Fruit fly (Drosophila melanogaster) whole organism, prepupa: Measurements from ENCODE around the gene CG14778.

Source experiments
- Blimp-1 ChIP-seq: fragments of 200-800 bp; sonication (Bioruptor generic); optimal IDR thresholded peaks from 3 replicates; lab custom pipeline; 2017; ENCODE audit warnings: missing biosample characterization, missing genetic modification characterization, mild to moderate bottlenecking, moderate library complexity, missing genetic modification reagents
- CG10669 ChIP-seq: fragments of 200-800 bp; sonication (Bioruptor generic); optimal IDR thresholded peaks from 3 replicates; lab custom pipeline; 2018; ENCODE audit warnings: missing biosample characterization, mild to moderate bottlenecking, missing genetic modification characterization, moderate library complexity
- CG11294 ChIP-seq: fragments of 200-800 bp; sonication (Bioruptor generic); IDR thresholded peaks from 2 replicates; pipeline ENCODE4 v1.3.6; 2022; ENCODE audit warnings: missing biosample characterization, missing genetic modification characterization
- CG11902 ChIP-seq: fragments of 200-800 bp; sonication (Bioruptor generic); optimal IDR thresholded peaks from 3 replicates; lab custom pipeline; 2016; ENCODE audit warnings: missing biosample characterization, missing genetic modification characterization
- CG15336 ChIP-seq: fragments of 200-800 bp; sonication (Bioruptor generic); IDR thresholded peaks from 2 replicates; pipeline ENCODE4 v1.3.6; 2022; ENCODE audit warnings: missing biosample characterization, missing genetic modification characterization
- CG16779 ChIP-seq: fragments of 200-800 bp; sonication (Bioruptor generic); optimal IDR thresholded peaks from 3 replicates; lab custom pipeline; 2017; ENCODE audit warnings: missing biosample characterization, mild to moderate bottlenecking, missing genetic modification characterization
- CG31627 ChIP-seq: fragments of 200-800 bp; sonication (Bioruptor generic); optimal IDR thresholded peaks from 3 replicates; lab custom pipeline; 2016; ENCODE audit warnings: missing biosample characterization, missing genetic modification characterization
- CG34406 ChIP-seq: fragments of 200-800 bp; sonication (Bioruptor generic); optimal IDR thresholded peaks from 3 replicates; lab custom pipeline; 2016; ENCODE audit warnings: missing biosample characterization, missing genetic modification characterization
- CG4318 ChIP-seq: fragments of 200-800 bp; sonication (Bioruptor generic); optimal IDR thresholded peaks from 3 replicates; lab custom pipeline; 2017; ENCODE audit warnings: missing biosample characterization, mild to moderate bottlenecking, missing genetic modification characterization
- CG6276 ChIP-seq: fragments of 200-800 bp; sonication (Bioruptor generic); optimal IDR thresholded peaks from 2 replicates; lab custom pipeline; 2017; ENCODE audit warnings: missing biosample characterization, mild to moderate bottlenecking, missing genetic modification characterization
- CG6854 ChIP-seq: fragments of 200-800 bp; sonication (Bioruptor generic); optimal IDR thresholded peaks from 2 replicates; lab custom pipeline; 2017; ENCODE audit warnings: missing biosample characterization, mild to moderate bottlenecking, missing genetic modification characterization
- CG8119 ChIP-seq: fragments of 200-800 bp; sonication (Bioruptor generic); IDR thresholded peaks from 3 replicates; pipeline ENCODE4 v1.3.6; 2022; ENCODE audit warnings: missing biosample characterization, missing genetic modification characterization
- Eip78C ChIP-seq: fragments of 200-800 bp; sonication (Bioruptor generic); peaks from one replicate; lab custom pipeline; 2016; ENCODE audit warnings: missing biosample characterization, missing genetic modification characterization
- Eip93F ChIP-seq: fragments of 200-800 bp; sonication (Bioruptor generic); optimal IDR thresholded peaks from 2 replicates; lab custom pipeline; 2016; ENCODE audit warnings: missing biosample characterization, mild to moderate bottlenecking, missing genetic modification characterization
- Ets21C ChIP-seq: fragments of 200-800 bp; sonication (Bioruptor generic); optimal IDR thresholded peaks from 3 replicates; lab custom pipeline; 2016; ENCODE audit warnings: missing biosample characterization, missing genetic modification characterization
- Hr38 ChIP-seq: sonication (Bioruptor generic); optimal IDR thresholded peaks from 2 replicates; lab custom pipeline; 2016; ENCODE audit warnings: missing biosample characterization, missing genetic modification characterization
- Hr39 ChIP-seq: fragments of 200-800 bp; sonication (Bioruptor generic); optimal IDR thresholded peaks from 2 replicates; lab custom pipeline; 2016; ENCODE audit warnings: missing biosample characterization, missing genetic modification characterization
- Hr4 ChIP-seq: fragments of 200-800 bp; sonication (Bioruptor generic); optimal IDR thresholded peaks from 3 replicates; lab custom pipeline; 2016; ENCODE audit warnings: missing biosample characterization, missing genetic modification characterization
- Lpt ChIP-seq: fragments of 200-800 bp; sonication (Bioruptor generic); optimal IDR thresholded peaks from 3 replicates; lab custom pipeline; 2016; ENCODE audit warnings: missing biosample characterization, missing genetic modification characterization
- Met ChIP-seq: fragments of 200-800 bp; sonication (Bioruptor generic); optimal IDR thresholded peaks from 3 replicates; lab custom pipeline; 2016; ENCODE audit warnings: missing biosample characterization, missing genetic modification characterization
- OdsH ChIP-seq: fragments of 200-800 bp; sonication (Bioruptor generic); optimal IDR thresholded peaks from 3 replicates; lab custom pipeline; 2016; ENCODE audit warnings: missing biosample characterization, missing genetic modification characterization
- Smox ChIP-seq: fragments of 200-800 bp; sonication (Bioruptor generic); optimal IDR thresholded peaks from 3 replicates; lab custom pipeline; 2016; ENCODE audit warnings: missing biosample characterization, missing genetic modification characterization
- Sox14 ChIP-seq: fragments of 200-800 bp; sonication (Bioruptor generic); optimal IDR thresholded peaks from 3 replicates; lab custom pipeline; 2016; ENCODE audit warnings: missing biosample characterization, missing genetic modification characterization
- Sox15 ChIP-seq: fragments of 200-800 bp; sonication (Bioruptor generic); optimal IDR thresholded peaks from 3 replicates; lab custom pipeline; 2016; ENCODE audit warnings: missing biosample characterization, missing genetic modification characterization
- achi ChIP-seq: fragments of 200-800 bp; sonication (Bioruptor generic); optimal IDR thresholded peaks from 3 replicates; lab custom pipeline; 2016; ENCODE audit warnings: missing biosample characterization, missing genetic modification characterization
- acj6 ChIP-seq: fragments of 200-800 bp; sonication (Bioruptor generic); optimal IDR thresholded peaks from 3 replicates; lab custom pipeline; 2016; ENCODE audit warnings: missing biosample characterization, missing genetic modification characterization
- cyc ChIP-seq: fragments of 200-800 bp; sonication (Bioruptor generic); optimal IDR thresholded peaks from 3 replicates; lab custom pipeline; 2016; ENCODE audit warnings: missing biosample characterization, missing genetic modification characterization
- dac ChIP-seq: fragments of 200-800 bp; sonication (Bioruptor generic); optimal IDR thresholded peaks from 2 replicates; lab custom pipeline; 2017; ENCODE audit warnings: missing biosample characterization, mild to moderate bottlenecking, missing genetic modification characterization
- dsx ChIP-seq: fragments of 200-800 bp; optimal IDR thresholded peaks from 3 replicates; lab custom pipeline; 2019; ENCODE audit warnings: missing biosample characterization, mild to moderate bottlenecking, missing genetic modification characterization, moderate library complexity; ENCODE audit not compliant: poor library complexity, severe bottlenecking
- esn ChIP-seq: fragments of 200-800 bp; sonication (Bioruptor generic); optimal IDR thresholded peaks from 2 replicates; lab custom pipeline; 2016; ENCODE audit warnings: missing biosample characterization, mild to moderate bottlenecking, missing genetic modification characterization, moderate library complexity
- fkh ChIP-seq: fragments of 200-800 bp; sonication (Bioruptor generic); optimal IDR thresholded peaks from 3 replicates; lab custom pipeline; 2017; ENCODE audit warnings: missing biosample characterization, mild to moderate bottlenecking, missing genetic modification characterization, moderate library complexity
- lz ChIP-seq: fragments of 200-800 bp; sonication (Bioruptor generic); optimal IDR thresholded peaks from 3 replicates; lab custom pipeline; 2016; ENCODE audit warnings: missing biosample characterization, missing genetic modification characterization
- pdm3 ChIP-seq: fragments of 200-800 bp; sonication (Bioruptor generic); optimal IDR thresholded peaks from 3 replicates; lab custom pipeline; 2016; ENCODE audit warnings: missing biosample characterization, missing genetic modification characterization
- spab ChIP-seq: fragments of 200-800 bp; sonication (Bioruptor generic); optimal IDR thresholded peaks from 2 replicates; lab custom pipeline; 2017; ENCODE audit warnings: missing biosample characterization, mild to moderate bottlenecking, missing genetic modification characterization, missing genetic modification reagents
- ss ChIP-seq, 2 experiments: fragments of 200-800 bp; sonication (Bioruptor generic); optimal IDR thresholded peaks; 2 replicates in 1 of 2; 3 replicates in 1 of 2; lab custom pipeline; 2017 to 2018; ENCODE audit warnings: mild to moderate bottlenecking in 2 of 2, missing biosample characterization in 2 of 2, missing genetic modification characterization in 2 of 2, moderate library complexity in 1 of 2
- svp ChIP-seq: fragments of 200-800 bp; sonication (Bioruptor generic); peaks from one replicate; lab custom pipeline; 2016; ENCODE audit warnings: missing biosample characterization, missing genetic modification characterization
- topi ChIP-seq: fragments of 200-800 bp; sonication (Bioruptor generic); optimal IDR thresholded peaks from 3 replicates; lab custom pipeline; 2016; ENCODE audit warnings: missing biosample characterization, missing genetic modification characterization

Gene CG14778

dm6 chrX:1465707-1466504 lies 1.4 kb upstream of the CG14778 start, which contains the start of the genes O-fut2 and CG14777 (continued):
- TF ChIP-seq Eip78C (GFP tag; lab: Kevin White, UChicago) (peak; percentile 92), lz (GFP tag; lab: Kevin White, UChicago) (peak; percentile 51), Smox (peak; percentile 58), achi (GFP tag; lab: Kevin White, UChicago) (peak; percentile 60), CG11294 (GFP tag; lab: Robert Waterston, UW) (peak; percentile 12; the same call in 1 of the 2 replicates), Hr39 (peak; percentile 72), svp (peak; percentile 84), topi (GFP tag; lab: Kevin White, UChicago) (peak; percentile 53), CG8119 (GFP tag; lab: Robert Waterston, UW) (peak; percentile 69), CG16779 (tag; lab: Kevin White, UChicago) (no peak), pdm3 (GFP tag; lab: Kevin White, UChicago) (peak; percentile 81)

dm6 chrX:1466505-1467381 lies 550 bp upstream of the CG14778 start:
- TF ChIP-seq dsx (GFP tag; lab: Kevin White, UChicago) (no peak), dac (no peak), OdsH (GFP tag; lab: Kevin White, UChicago) (no peak), Sox14 (GFP tag; lab: Kevin White, UChicago) (no peak), CG34406 (no peak), esn (GFP tag; lab: Kevin White, UChicago) (no peak), Hr4 (GFP tag; lab: Kevin White, UChicago) (no peak), Blimp-1 (no peak), Sox15 (GFP tag; lab: Kevin White, UChicago) (no peak), Ets21C (GFP tag; lab: Kevin White, UChicago) (no peak), CG6276 (GFP tag; lab: Kevin White, UChicago) (no peak), cyc (GFP tag; lab: Kevin White, UChicago) (no peak), Lpt (GFP tag; lab: Kevin White, UChicago) (no peak), svp (no peak), spab (GFP tag; lab: Kevin White, UChicago) (no peak), CG10669 (GFP tag; lab: Kevin White, UChicago) (no peak), CG16779 (tag; lab: Kevin White, UChicago) (peak; percentile 34), fkh (GFP tag; lab: Kevin White, UChicago) (no peak), CG15336 (GFP tag; lab: Robert Waterston, UW) (no peak), acj6 (GFP tag; lab: Kevin White, UChicago) (no peak), CG11902 (GFP tag; lab: Kevin White, UChicago) (no peak), CG6854 (GFP tag; lab: Kevin White, UChicago) (no peak), topi (GFP tag; lab: Kevin White, UChicago) (no peak), CG4318 (GFP tag; lab: Kevin White, UChicago) (no peak), ss (GFP tag; optimal IDR thresholded peaks at IDR 0.05; lab: Kevin White, UChicago) (peak in 1 of 2 experiments; percentile 16), Eip93F (GFP tag; lab: Kevin White, UChicago) (no peak), CG11294 (GFP tag; lab: Robert Waterston, UW) (0 out of 2 replicates have a peak, but pooled peaks have one; percentile 1), Met (GFP tag; lab: Kevin White, UChicago) (peak; percentile 0), achi (GFP tag; lab: Kevin White, UChicago) (no peak), CG31627 (GFP tag; lab: Kevin White, UChicago) (no peak), Hr38 (GFP tag; lab: Kevin White, UChicago) (no peak)
